Fruit fly (Drosophila melanogaster) whole organism, prepupa: Measurements from ENCODE around the gene yellow-b.

Experiments used
- CG10631 ChIP-seq: fragments of 200-800 bp; sonication (Bioruptor generic); optimal IDR thresholded peaks from 2 replicates; lab custom pipeline; 2016; ENCODE audit warnings: missing biosample characterization, missing genetic modification characterization
- CG10669 ChIP-seq: fragments of 200-800 bp; sonication (Bioruptor generic); optimal IDR thresholded peaks from 3 replicates; lab custom pipeline; 2018; ENCODE audit warnings: missing biosample characterization, mild to moderate bottlenecking, missing genetic modification characterization, moderate library complexity
- CG11294 ChIP-seq: fragments of 200-800 bp; sonication (Bioruptor generic); IDR thresholded peaks from 2 replicates; pipeline ENCODE4 v1.3.6; 2022; ENCODE audit warnings: missing biosample characterization, missing genetic modification characterization
- CG11762 ChIP-seq: fragments of 200-800 bp; sonication (Bioruptor generic); optimal IDR thresholded peaks from 3 replicates; lab custom pipeline; 2016; ENCODE audit warnings: missing biosample characterization, missing genetic modification characterization; ENCODE audit not compliant: insufficient read depth
- CG11902 ChIP-seq: fragments of 200-800 bp; sonication (Bioruptor generic); optimal IDR thresholded peaks from 3 replicates; lab custom pipeline; 2016; ENCODE audit warnings: missing biosample characterization, missing genetic modification characterization
- CG15336 ChIP-seq: fragments of 200-800 bp; sonication (Bioruptor generic); IDR thresholded peaks from 2 replicates; pipeline ENCODE4 v1.3.6; 2022; ENCODE audit warnings: missing biosample characterization, missing genetic modification characterization
- CG1621 ChIP-seq: fragments of 200-800 bp; sonication (Bioruptor generic); optimal IDR thresholded peaks from 3 replicates; lab custom pipeline; 2018; ENCODE audit warnings: missing biosample characterization, mild to moderate bottlenecking, missing genetic modification characterization
- CG16779 ChIP-seq: fragments of 200-800 bp; sonication (Bioruptor generic); optimal IDR thresholded peaks from 3 replicates; lab custom pipeline; 2017; ENCODE audit warnings: missing biosample characterization, mild to moderate bottlenecking, missing genetic modification characterization
- CG3032 ChIP-seq: fragments of 200-800 bp; optimal IDR thresholded peaks from 2 replicates; lab custom pipeline; 2019; ENCODE audit warnings: missing biosample characterization, mild to moderate bottlenecking, missing genetic modification characterization, moderate library complexity
- CG31627 ChIP-seq: fragments of 200-800 bp; sonication (Bioruptor generic); optimal IDR thresholded peaks from 3 replicates; lab custom pipeline; 2016; ENCODE audit warnings: missing biosample characterization, missing genetic modification characterization
- CG32006 ChIP-seq: fragments of 200-800 bp; sonication (Bioruptor generic); optimal IDR thresholded peaks from 3 replicates; lab custom pipeline; 2017; ENCODE audit warnings: missing biosample characterization, mild to moderate bottlenecking, missing genetic modification characterization
- CG3919 ChIP-seq: fragments of 200-800 bp; sonication (Bioruptor generic); optimal IDR thresholded peaks from 3 replicates; lab custom pipeline; 2016; ENCODE audit warnings: missing biosample characterization, missing genetic modification characterization
- CG4318 ChIP-seq: fragments of 200-800 bp; sonication (Bioruptor generic); optimal IDR thresholded peaks from 3 replicates; lab custom pipeline; 2017; ENCODE audit warnings: missing biosample characterization, mild to moderate bottlenecking, missing genetic modification characterization
- CG7368 ChIP-seq: fragments of 200-800 bp; sonication (Bioruptor generic); optimal IDR thresholded peaks from 3 replicates; lab custom pipeline; 2016; ENCODE audit warnings: missing biosample characterization, missing genetic modification characterization
- CG8119 ChIP-seq: fragments of 200-800 bp; sonication (Bioruptor generic); IDR thresholded peaks from 3 replicates; pipeline ENCODE4 v1.3.6; 2022; ENCODE audit warnings: missing biosample characterization, missing genetic modification characterization
- CG8319 ChIP-seq: fragments of 200-800 bp; sonication (Bioruptor generic); optimal IDR thresholded peaks from 3 replicates; lab custom pipeline; 2016; ENCODE audit warnings: missing biosample characterization, missing genetic modification characterization
- CG8632 ChIP-seq: fragments of 200-800 bp; sonication (Bioruptor generic); optimal IDR thresholded peaks from 3 replicates; lab custom pipeline; 2016; ENCODE audit warnings: missing biosample characterization, missing genetic modification characterization
- CG9139 ChIP-seq: fragments of 200-800 bp; sonication (Bioruptor generic); optimal IDR thresholded peaks from 3 replicates; lab custom pipeline; 2017; ENCODE audit warnings: missing biosample characterization, mild to moderate bottlenecking, missing genetic modification characterization
- Eip75B ChIP-seq: fragments of 200-800 bp; sonication (Bioruptor generic); optimal IDR thresholded peaks from 3 replicates; lab custom pipeline; 2016; ENCODE audit warnings: missing biosample characterization, missing genetic modification characterization
- Ets96B ChIP-seq: fragments of 200-800 bp; optimal IDR thresholded peaks from 2 replicates; lab custom pipeline; 2019; ENCODE audit warnings: missing biosample characterization, mild to moderate bottlenecking, missing genetic modification characterization, moderate library complexity
- Hr38 ChIP-seq: sonication (Bioruptor generic); optimal IDR thresholded peaks from 2 replicates; lab custom pipeline; 2016; ENCODE audit warnings: missing biosample characterization, missing genetic modification characterization
- Hr39 ChIP-seq: fragments of 200-800 bp; sonication (Bioruptor generic); optimal IDR thresholded peaks from 2 replicates; lab custom pipeline; 2016; ENCODE audit warnings: missing biosample characterization, missing genetic modification characterization
- Lpt ChIP-seq: fragments of 200-800 bp; sonication (Bioruptor generic); optimal IDR thresholded peaks from 3 replicates; lab custom pipeline; 2016; ENCODE audit warnings: missing biosample characterization, missing genetic modification characterization
- Met ChIP-seq: fragments of 200-800 bp; sonication (Bioruptor generic); optimal IDR thresholded peaks from 3 replicates; lab custom pipeline; 2016; ENCODE audit warnings: missing biosample characterization, missing genetic modification characterization
- Smox ChIP-seq: fragments of 200-800 bp; sonication (Bioruptor generic); optimal IDR thresholded peaks from 3 replicates; lab custom pipeline; 2016; ENCODE audit warnings: missing biosample characterization, missing genetic modification characterization
- Sox15 ChIP-seq: fragments of 200-800 bp; sonication (Bioruptor generic); optimal IDR thresholded peaks from 3 replicates; lab custom pipeline; 2016; ENCODE audit warnings: missing biosample characterization, missing genetic modification characterization
- cyc ChIP-seq: fragments of 200-800 bp; sonication (Bioruptor generic); optimal IDR thresholded peaks from 3 replicates; lab custom pipeline; 2016; ENCODE audit warnings: missing biosample characterization, missing genetic modification characterization
- dsx ChIP-seq: fragments of 200-800 bp; optimal IDR thresholded peaks from 3 replicates; lab custom pipeline; 2019; ENCODE audit warnings: missing biosample characterization, mild to moderate bottlenecking, missing genetic modification characterization, moderate library complexity; ENCODE audit not compliant: poor library complexity, severe bottlenecking
- eg ChIP-seq: fragments of 200-800 bp; sonication (Bioruptor generic); IDR thresholded peaks from 3 replicates; pipeline ENCODE4 v1.3.6; 2022; ENCODE audit warnings: missing biosample characterization, missing genetic modification characterization
- esn ChIP-seq: fragments of 200-800 bp; sonication (Bioruptor generic); optimal IDR thresholded peaks from 2 replicates; lab custom pipeline; 2016; ENCODE audit warnings: missing biosample characterization, mild to moderate bottlenecking, missing genetic modification characterization, moderate library complexity
- fd59A ChIP-seq: fragments of 200-800 bp; sonication (Bioruptor generic); optimal IDR thresholded peaks from 2 replicates; lab custom pipeline; 2017; ENCODE audit warnings: missing biosample characterization, mild to moderate bottlenecking, missing genetic modification characterization, missing genetic modification reagents
- lz ChIP-seq: fragments of 200-800 bp; sonication (Bioruptor generic); optimal IDR thresholded peaks from 3 replicates; lab custom pipeline; 2016; ENCODE audit warnings: missing biosample characterization, missing genetic modification characterization
- net ChIP-seq: fragments of 200-800 bp; sonication (Bioruptor generic); optimal IDR thresholded peaks from 3 replicates; lab custom pipeline; 2016; ENCODE audit warnings: missing biosample characterization, missing genetic modification characterization
- salr ChIP-seq, 2 experiments: fragments of 200-800 bp; sonication (Bioruptor generic); optimal IDR thresholded peaks; 3 replicates each; lab custom pipeline; 2016 to 2018; ENCODE audit warnings: missing biosample characterization in 2 of 2, missing genetic modification characterization in 2 of 2, mild to moderate bottlenecking in 1 of 2
- spab ChIP-seq: fragments of 200-800 bp; sonication (Bioruptor generic); optimal IDR thresholded peaks from 2 replicates; lab custom pipeline; 2017; ENCODE audit warnings: missing biosample characterization, mild to moderate bottlenecking, missing genetic modification characterization, missing genetic modification reagents

yellow-b gene

dm6 chr2L:16732338-16732892 lies 21.7 kb upstream of the yellow-b start, which contains the start of gene Nubp1:
Nubp1 (plus strand) TSS chr2L:16732550.
- TF ChIP-seq CG8319 (no peak), Smox (GFP tag; lab: Kevin White, UChicago) (no peak), Sox15 (no peak), CG8119 (GFP tag; lab: Robert Waterston, UW) (no peak), CG1621 (tag; lab: Kevin White, UChicago) (no peak), cyc (no peak), Eip75B (GFP tag; lab: Kevin White, UChicago) (no peak), CG3919 (GFP tag; lab: Kevin White, UChicago) (no peak), salr (GFP tag; optimal IDR thresholded peaks at IDR 0.05; lab: Kevin White, UChicago) (no peak), Lpt (GFP tag; lab: Kevin White, UChicago) (no peak), Met (GFP tag; lab: Kevin White, UChicago) (no peak), eg (GFP tag; lab: Robert Waterston, UW) (no peak), CG10631 (no peak), fd59A (GFP tag; lab: Kevin White, UChicago) (no peak), CG9139 (no peak), CG11294 (no peak), CG16779 (tag; lab: Kevin White, UChicago) (no peak), CG32006 (GFP tag; lab: Kevin White, UChicago) (no peak)

dm6 chr2L:16738206-16738900 lies 15.8 kb upstream of the yellow-b start, which contains the start of the genes glu and ChLD3:
glu (minus strand) TSS chr2L:16738388.
ChLD3 (plus strand) TSS chr2L:16738850.
- TF ChIP-seq CG8632 (GFP tag; lab: Kevin White, UChicago) (no peak), spab (GFP tag; lab: Kevin White, UChicago) (no peak)

dm6 chr2L:16743055-16743805 lies 10.9 kb upstream of the yellow-b start, which contains the start of the genes LSm7 and BuGZ:
LSm7 (minus strand) TSS chr2L:16743100.
BuGZ (plus strand) TSS chr2L:16743405.
- TF ChIP-seq lz (GFP tag; lab: Kevin White, UChicago) (peak; percentile 35), CG15336 (no peak), esn (peak; percentile 7), CG10669 (GFP tag; lab: Kevin White, UChicago) (no peak), CG31627 (peak; percentile 30), dsx (GFP tag; lab: Kevin White, UChicago) (no peak)
- TF ChIP-seq, all 60 proteins: peak for 3

DNA sequence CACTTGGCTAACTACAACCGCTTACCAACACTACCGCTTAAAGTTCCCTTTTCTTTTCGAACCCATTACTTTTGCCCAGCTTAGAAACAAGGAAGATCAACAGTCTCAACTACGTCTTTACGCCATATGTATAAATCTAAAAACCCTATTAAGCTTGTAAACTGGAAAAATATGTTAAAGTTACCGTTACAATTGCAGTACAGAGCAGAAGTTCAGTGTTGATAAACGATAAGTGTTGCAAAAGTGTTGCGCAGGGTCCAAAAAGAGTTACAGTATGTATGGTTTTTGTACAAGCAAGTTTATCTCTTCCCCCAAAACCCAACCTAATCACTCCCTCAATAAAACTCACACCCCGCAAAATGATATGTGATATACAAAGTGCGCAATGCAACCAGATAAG lies 7.0 kb upstream of the yellow-b start:
- TF ChIP-seq CG7368 = no peak
- TF ChIP-seq net = no peak
- TF ChIP-seq lz (GFP tag; lab: Kevin White, UChicago) = no peak

DNA sequence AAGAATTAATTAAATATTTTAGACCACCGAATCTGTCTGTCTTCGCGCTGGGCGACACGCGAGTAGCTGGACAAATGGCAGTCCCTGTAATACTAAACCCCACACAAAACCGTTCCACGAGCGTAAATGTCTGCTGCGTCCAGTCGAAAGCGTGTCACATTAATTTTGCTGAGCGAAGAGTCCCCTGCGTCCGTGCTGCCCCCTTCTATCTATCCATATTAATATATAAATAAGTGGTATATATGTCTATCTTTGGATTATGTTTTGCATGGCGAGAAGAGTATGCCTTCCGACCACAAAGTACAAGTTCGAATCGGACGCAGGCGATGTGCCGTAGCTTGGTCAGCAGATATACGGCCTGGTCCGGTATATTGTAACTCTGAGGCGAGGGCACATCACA lies 1.8 kb upstream of the yellow-b start:
- no peak for TF ChIP-seq CG8632 (GFP tag; lab: Kevin White, UChicago)
- no peak for TF ChIP-seq eg (GFP tag; lab: Robert Waterston, UW)
- TF ChIP-seq CG11902 (GFP tag; lab: Kevin White, UChicago) = no peak
- no peak for TF ChIP-seq Met (GFP tag; lab: Kevin White, UChicago)
- no peak for TF ChIP-seq CG4318 (GFP tag; lab: Kevin White, UChicago)
- no peak for TF ChIP-seq Hr39 (GFP tag; lab: Kevin White, UChicago)
- no peak for TF ChIP-seq CG3032 (tag; lab: Kevin White, UChicago)
- no peak for TF ChIP-seq cyc
- no peak for TF ChIP-seq CG8319
- TF ChIP-seq Hr38 = no peak
- no peak for TF ChIP-seq CG11762 (GFP tag; lab: Kevin White, UChicago)
- no peak for TF ChIP-seq Ets96B (tag; lab: Kevin White, UChicago)
- TF ChIP-seq, all 60 proteins: peak for 0
